Worm (Caenorhabditis elegans) whole organism, mixed stage, embryonic: ENCODE data around the gene F25F2.1.

Experiments
- M03D4.4 ChIP-seq: sonication (generic microtip); optimal IDR thresholded peaks from 2 replicates; lab custom pipeline; 2017; ENCODE audit warnings: mild to moderate bottlenecking, missing genetic modification characterization, missing compliant biosample characterization
- blmp-1 ChIP-seq: fragments of 150-350 bp; optimal IDR thresholded peaks from 2 replicates; lab custom pipeline; 2014; ENCODE audit warnings: missing biosample characterization, missing genetic modification characterization
- elt-1 ChIP-seq: sonication (generic microtip); optimal IDR thresholded peaks from 2 replicates; lab custom pipeline; 2017; ENCODE audit warnings: missing genetic modification characterization, mild to moderate bottlenecking, missing compliant biosample characterization, antibody characterized with exemption, moderate library complexity, borderline replicate concordance; ENCODE audit not compliant: insufficient read depth
- lsy-2 ChIP-seq: fragments of 150-350 bp; optimal IDR thresholded peaks from 2 replicates; lab custom pipeline; 2014; ENCODE audit warnings: missing biosample characterization, missing genetic modification characterization
- nhr-237 ChIP-seq: fragments of 150-350 bp; optimal IDR thresholded peaks from 2 replicates; lab custom pipeline; 2014; ENCODE audit warnings: missing biosample characterization, missing genetic modification characterization
- pha-4 ChIP-seq: fragments of 150-350 bp; optimal IDR thresholded peaks from 2 replicates; lab custom pipeline; 2018; ENCODE audit warnings: missing biosample characterization, missing genetic modification reagents, missing genetic modification characterization
- snpc-4 ChIP-seq: fragments of 150-350 bp; optimal IDR thresholded peaks from 2 replicates; lab custom pipeline; 2014; ENCODE audit warnings: missing biosample characterization, missing genetic modification characterization

ce11 chrIII:4493008-4493777 lies 15.5 kb upstream of the F25F2.1 start:
- TF ChIP-seq pha-4 = no peak
- TF ChIP-seq lsy-2 = no peak
- no peak for TF ChIP-seq M03D4.4 (tag; lab: Kevin White, UChicago)
- TF ChIP-seq snpc-4 (tag; lab: Kevin White, UChicago) = no peak
- TF ChIP-seq blmp-1 (tag; lab: Kevin White, UChicago) = no peak
- TF ChIP-seq elt-1 (tag; lab: Kevin White, UChicago) = no peak
- TF ChIP-seq nhr-237 (tag; lab: Kevin White, UChicago) = no peak
